Worm (Caenorhabditis elegans) whole organism, L3 larva: ENCODE results near the gene srx-22.

Experiments
- egl-27 ChIP-seq: sonication (generic microtip); optimal IDR thresholded peaks from 4 replicates; lab custom pipeline; 2017; ENCODE audit warnings: missing biosample characterization, missing genetic modification reagents, missing genetic modification characterization
- lin-39 ChIP-seq: fragments of 150-350 bp; optimal IDR thresholded peaks from 2 replicates; lab custom pipeline; 2018; ENCODE audit warnings: missing biosample characterization, missing genetic modification reagents, missing genetic modification characterization

DNA sequence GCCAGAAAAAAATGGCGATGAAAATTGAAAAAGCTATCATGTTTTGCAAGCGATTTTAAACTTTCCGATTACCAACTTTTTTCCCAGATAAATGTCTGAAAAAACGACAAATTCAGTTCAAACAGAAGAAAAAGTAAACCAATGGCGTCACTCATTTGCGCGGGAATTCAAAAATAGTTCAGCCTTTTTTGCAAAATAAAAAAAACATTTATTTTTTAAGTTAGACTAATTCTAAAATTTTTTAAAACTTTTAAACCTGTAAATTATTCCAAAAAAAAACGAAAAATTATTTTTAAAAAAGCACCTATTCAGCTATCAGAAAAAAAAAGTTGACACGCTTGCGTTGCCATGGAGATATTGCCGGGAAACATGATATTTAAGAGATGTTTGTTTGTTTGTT is 33.1 kb downstream of the srx-22 start, which contains the start of gene cyp-33C11:
- TF ChIP-seq egl-27 (tag; lab: Kevin White, UChicago) (no peak), lin-39 (no peak)
